Fruit fly (Drosophila melanogaster): ENCODE measurements around the gene CG42658.

DNA sequence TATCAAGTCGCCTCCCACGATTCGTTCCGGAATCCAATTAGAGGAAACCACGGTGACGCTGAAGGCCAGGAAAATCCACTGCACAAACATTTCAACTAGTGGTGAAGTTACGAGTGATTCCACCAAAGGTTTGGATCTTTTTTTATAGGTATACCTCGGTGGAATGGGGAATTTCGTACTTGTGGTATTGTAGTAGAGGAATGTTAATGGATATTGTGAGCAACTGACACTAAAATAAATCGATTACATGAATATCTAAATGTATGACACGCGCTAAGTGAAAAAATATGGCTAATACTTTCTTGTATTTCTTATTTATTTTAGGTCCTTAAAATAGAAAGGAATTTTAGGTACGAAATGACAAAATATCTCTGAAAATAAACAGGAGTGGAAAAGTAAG is 35.5 kb downstream of the CG42658 start, which contains the start of gene CG17239:
- TF ChIP-seq CG5204 (GFP tag; optimal IDR thresholded peaks at IDR 0.05) (no peak), Mnt (GFP tag; optimal IDR thresholded peaks at IDR 0.05) (no peak), CG11617 (GFP tag; optimal IDR thresholded peaks at IDR 0.05) (no peak), bab1 (GFP tag; optimal IDR thresholded peaks at IDR 0.05) (no peak), cic (GFP tag; optimal IDR thresholded peaks at IDR 0.05) (no peak), toe (GFP tag; optimal IDR thresholded peaks at IDR 0.05) (no peak), kay (GFP tag; ENCODE audit: borderline replicate concordance) (no peak), ovo (GFP tag; optimal IDR thresholded peaks at IDR 0.05) (no peak)
